Worm (Caenorhabditis elegans): ENCODE results near the gene cpt-6.
A peak's percentile ranks its signal among the peaks of the same experiment; 100 is the strongest.

- no peak for TF ChIP-seq madf-3 (GFP tag; IDR thresholded peaks at IDR 0.05)
- peak; percentile 42 for TF ChIP-seq pha-4 (tag; optimal IDR thresholded peaks at IDR 0.05)
- TF ChIP-seq snpc-4 (GFP tag; optimal IDR thresholded peaks at IDR 0.05), result no peak
- no peak for TF ChIP-seq snpc-4 (tag; optimal IDR thresholded peaks at IDR 0.05)
- no peak for TF ChIP-seq snpc-1.1 (tag; optimal IDR thresholded peaks at IDR 0.05; ENCODE audit: insufficient read depth)
- no peak for TF ChIP-seq mes-4 (tag; optimal IDR thresholded peaks at IDR 0.05)
- no peak for TF ChIP-seq nfyb-1 (GFP tag; IDR thresholded peaks at IDR 0.05)
These were observed 23.8 kb upstream of the cpt-6 start for ce11 chrV:6517305-6518224.
